Worm (Caenorhabditis elegans) whole organism, L3 larva: ENCODE results near the gene nhr-167.

ENCODE experiments used
- ama-1 ChIP-seq: fragments of 150-350 bp; optimal IDR thresholded peaks from 2 replicates; lab custom pipeline; 2018
- daf-12 ChIP-seq: fragments of 150-350 bp; optimal IDR thresholded peaks from 2 replicates; lab custom pipeline; 2014; ENCODE audit warnings: missing biosample characterization, missing genetic modification reagents, missing genetic modification characterization
- lin-39 ChIP-seq: fragments of 150-350 bp; optimal IDR thresholded peaks from 2 replicates; lab custom pipeline; 2018; ENCODE audit warnings: missing biosample characterization, missing genetic modification reagents, missing genetic modification characterization
- nfya-1 ChIP-seq: sonication (generic microtip); optimal IDR thresholded peaks from 2 replicates; lab custom pipeline; 2017; ENCODE audit warnings: missing genetic modification characterization, mild to moderate bottlenecking, missing compliant biosample characterization, antibody characterized with exemption, moderate library complexity; ENCODE audit not compliant: insufficient read depth
- ztf-11 ChIP-seq: fragments of 150-350 bp; optimal IDR thresholded peaks from 2 replicates; lab custom pipeline; 2014; ENCODE audit warnings: missing biosample characterization, missing genetic modification characterization

ce11 chrX:11999573-11999972 is 17.7 kb upstream of the nhr-167 start:
- no peak for TF ChIP-seq daf-12 (tag; lab: Kevin White, UChicago)
- no peak for TF ChIP-seq ama-1 (lab: Kevin White, UChicago)
- TF ChIP-seq ztf-11 (tag; lab: Kevin White, UChicago) = no peak
- TF ChIP-seq lin-39 (tag; lab: Kevin White, UChicago) = no peak
- no peak for TF ChIP-seq nfya-1 (tag; lab: Kevin White, UChicago)
